Worm (Caenorhabditis elegans) whole organism, L3 larva: ENCODE results near the gene Y116A8C.10.

Experiments
- ceh-82 ChIP-seq: fragments of 150-350 bp; optimal IDR thresholded peaks from 2 replicates; lab custom pipeline; 2014; ENCODE audit warnings: missing biosample characterization, missing genetic modification characterization
- egl-27 ChIP-seq: sonication (generic microtip); optimal IDR thresholded peaks from 4 replicates; lab custom pipeline; 2017; ENCODE audit warnings: missing biosample characterization, missing genetic modification reagents, missing genetic modification characterization

- TF ChIP-seq ceh-82 (tag; lab: Kevin White, UChicago) (no peak), egl-27 (tag; lab: Kevin White, UChicago) (no peak)
These were observed 14.8 kb downstream of the Y116A8C.10 start, which contains the start of gene nep-24 for ce11 chrIV:16924092-16924491.
